Fruit fly (Drosophila melanogaster): ENCODE data around the gene RanGAP.

The RanGAP gene

DNA sequence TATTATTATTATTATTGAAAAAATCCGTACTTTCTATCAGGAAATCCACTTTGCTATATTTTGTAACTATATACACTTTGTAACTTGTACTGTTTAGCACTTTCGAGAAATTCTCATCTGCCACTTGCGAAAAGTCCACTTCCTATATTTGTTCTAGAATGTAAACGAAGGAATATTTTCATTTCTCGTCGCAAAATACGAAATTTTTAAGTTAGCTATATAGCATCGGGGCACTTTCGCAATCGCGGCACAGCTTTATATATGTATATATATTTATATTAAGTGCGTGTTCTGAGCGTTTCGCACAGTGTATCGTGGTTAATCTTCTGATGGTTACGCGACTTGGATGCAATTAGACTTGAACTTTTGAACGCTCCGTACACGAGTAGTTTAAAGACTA, at the start of gene RanGAP:
Gene RanGAP (plus strand): TSS at position 169 of the 400 bp plus-strand sequence.
- TF ChIP-seq CG17801 (GFP tag; optimal IDR thresholded peaks at IDR 0.05; ENCODE audit: partially characterized antibody), result no peak

DNA sequence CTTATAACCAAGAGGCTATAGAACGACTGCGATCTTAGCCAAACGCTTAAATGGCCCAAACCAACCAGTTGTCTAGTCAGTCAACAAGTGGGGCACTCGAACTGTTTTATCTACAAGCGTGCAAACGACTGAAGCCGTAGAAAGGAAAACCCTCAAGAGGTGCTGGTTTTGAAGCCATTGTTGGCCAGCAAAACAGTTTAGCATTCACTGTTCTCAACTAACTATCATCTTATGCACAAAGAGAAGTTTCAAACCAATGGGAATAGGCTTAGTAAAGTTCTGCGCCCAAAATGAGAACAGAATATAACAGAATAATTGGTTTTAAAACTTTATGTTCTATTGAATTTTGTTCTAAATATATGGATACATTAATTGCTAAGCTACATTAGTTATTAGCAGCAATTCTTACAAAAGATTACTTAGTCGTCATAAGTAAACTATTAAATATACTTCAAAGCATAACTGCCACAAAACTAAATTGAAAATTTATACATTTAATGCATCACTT, 48.0 kb upstream of the RanGAP start, which contains the start of gene CG31798:
Gene CG31798 (plus strand): TSS at position 458 of the 508 bp plus-strand sequence.
- no peak for TF ChIP-seq CG17801 (GFP tag; optimal IDR thresholded peaks at IDR 0.05; ENCODE audit: partially characterized antibody)

DNA sequence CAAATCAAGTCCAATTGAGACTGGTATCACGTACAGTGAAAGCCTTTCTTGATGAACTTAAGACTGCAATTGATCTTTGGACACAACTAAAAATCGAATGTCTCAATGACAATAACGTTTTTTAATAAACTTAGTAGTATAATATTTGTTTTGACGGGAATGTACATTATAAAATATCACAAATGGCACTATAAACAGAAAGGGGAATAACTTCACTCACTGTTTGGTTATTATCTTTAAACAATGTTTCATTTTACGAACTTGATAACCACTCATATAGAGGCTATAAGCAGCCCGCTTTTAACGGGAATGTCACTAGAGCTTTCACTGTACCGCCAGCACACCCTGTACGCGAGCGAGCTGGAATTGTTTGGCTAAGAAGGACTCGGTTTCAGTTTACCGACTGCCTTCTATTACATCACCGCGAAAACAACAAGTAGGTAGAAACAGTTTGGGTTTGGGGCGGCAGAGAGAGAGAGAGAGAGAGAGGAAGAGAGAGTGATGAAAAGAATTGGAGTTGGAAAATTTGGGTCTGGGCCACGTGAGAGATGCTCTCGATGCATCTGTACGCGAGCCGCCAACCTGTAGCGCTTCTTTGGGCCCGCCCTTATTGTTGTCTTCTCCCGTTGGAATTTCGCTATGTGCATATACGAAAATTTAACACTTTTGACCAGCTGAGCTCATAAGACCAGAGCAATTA, 44.0 kb upstream of the RanGAP start:
- no peak for TF ChIP-seq CG17801 (GFP tag; optimal IDR thresholded peaks at IDR 0.05; ENCODE audit: partially characterized antibody)

DNA sequence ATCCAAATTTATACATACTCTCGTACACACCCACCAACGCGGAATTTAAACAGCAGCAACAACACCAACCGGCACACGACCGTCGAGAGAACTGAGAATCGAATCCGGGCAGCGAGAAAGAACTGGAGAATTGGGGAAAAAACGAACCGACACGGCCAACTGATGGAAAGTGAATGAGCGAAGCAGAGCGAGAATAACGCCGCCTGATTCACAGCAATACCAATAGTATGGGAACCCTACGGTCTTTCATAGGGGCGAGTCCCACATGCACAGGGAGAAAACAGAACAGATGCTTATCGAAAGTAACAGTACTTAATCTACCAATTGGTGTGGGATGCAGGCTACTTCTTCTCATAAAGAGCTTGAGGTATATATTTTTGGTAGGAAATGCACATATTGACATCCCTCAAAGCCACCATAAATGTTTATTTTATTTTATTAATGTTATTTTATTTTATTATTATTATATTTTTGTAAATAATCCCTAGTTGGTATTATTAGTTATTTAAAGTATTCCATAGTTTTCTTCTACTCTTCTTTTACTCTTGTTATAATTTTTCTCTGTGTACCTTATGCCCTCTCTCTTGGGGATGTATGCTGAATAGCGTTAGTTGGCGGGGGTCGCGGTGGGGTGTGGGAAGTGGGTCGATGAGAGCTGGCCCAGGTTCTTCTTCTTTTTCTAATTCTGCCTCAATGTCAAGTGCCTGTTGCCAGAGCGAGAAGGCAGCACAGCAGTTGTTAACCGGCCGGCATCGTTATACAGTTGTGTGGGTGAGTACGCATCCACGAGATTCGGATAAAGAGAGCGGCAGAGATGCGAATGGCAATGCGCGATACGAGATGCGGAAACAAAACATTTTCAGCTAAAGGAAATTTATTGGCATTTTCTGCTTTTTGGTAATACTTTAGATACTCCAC, 43.2 kb upstream of the RanGAP start, which contains the start of gene CG17544:
Gene CG17544 (minus strand): TSS at position 177 of the 918 bp plus-strand sequence.
- no peak for TF ChIP-seq CG17801 (GFP tag; optimal IDR thresholded peaks at IDR 0.05; ENCODE audit: partially characterized antibody)

DNA sequence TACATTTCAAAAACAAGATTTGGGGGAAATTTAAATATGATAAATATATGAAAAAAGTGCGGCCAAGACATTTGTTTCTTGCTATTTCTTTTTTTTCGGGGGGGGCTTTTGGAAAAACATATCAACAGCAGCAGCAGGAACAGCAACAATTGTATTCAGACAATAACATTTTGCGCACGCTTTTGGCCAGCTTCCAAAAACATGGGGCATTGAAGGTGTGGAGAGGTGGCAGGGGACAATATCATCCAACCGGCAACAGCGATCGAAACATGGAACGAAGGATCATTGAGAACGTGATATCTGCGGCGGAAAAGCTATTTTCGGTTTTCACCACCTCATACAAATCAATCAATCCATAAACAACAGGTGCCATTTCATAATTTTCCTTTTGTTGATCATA, 39.8 kb upstream of the RanGAP start:
- TF ChIP-seq CG17801 (GFP tag; optimal IDR thresholded peaks at IDR 0.05; ENCODE audit: partially characterized antibody), result no peak

DNA sequence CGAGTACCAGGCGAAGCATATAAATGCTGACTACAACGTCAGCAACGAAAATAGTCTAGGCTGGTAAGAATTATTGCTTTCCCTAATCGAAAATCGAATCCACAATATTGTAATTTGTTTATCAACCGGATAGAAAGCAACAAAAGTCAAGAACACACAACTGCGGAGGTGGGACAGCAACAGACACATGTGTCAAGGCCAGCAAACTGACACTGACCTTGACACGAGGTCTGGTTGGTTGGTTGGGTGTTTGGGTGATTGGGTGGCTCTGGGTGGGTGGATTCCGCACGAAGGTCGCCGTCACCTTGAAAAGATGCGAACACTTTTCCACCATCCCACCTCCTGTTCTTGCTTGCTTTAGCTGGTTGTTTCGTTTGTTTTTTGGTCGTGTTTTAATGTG, 39.1 kb upstream of the RanGAP start:
- TF ChIP-seq CG17801 (GFP tag; optimal IDR thresholded peaks at IDR 0.05; ENCODE audit: partially characterized antibody), result no peak

DNA sequence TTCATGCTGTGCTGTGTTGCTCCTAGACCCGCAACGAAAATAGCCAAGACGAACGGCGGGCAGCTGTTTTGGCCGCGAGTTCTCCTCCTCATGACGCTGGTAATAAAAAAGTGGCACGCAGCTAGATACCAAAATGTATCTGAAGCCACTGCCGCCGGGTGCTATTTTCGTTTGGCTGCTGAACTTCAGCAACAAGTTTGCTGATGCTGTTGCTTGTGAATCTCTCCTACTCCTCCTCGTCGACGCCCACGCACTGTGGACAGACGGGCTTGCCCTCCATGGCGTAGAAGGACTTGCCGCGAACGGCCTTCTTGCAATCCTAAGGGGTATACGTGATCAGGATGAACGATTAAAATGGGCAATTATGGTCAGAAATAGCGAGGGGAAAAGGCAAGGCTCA, 38.4 kb upstream of the RanGAP start:
- TF ChIP-seq CG17801 (GFP tag; optimal IDR thresholded peaks at IDR 0.05; ENCODE audit: partially characterized antibody), result no peak

DNA sequence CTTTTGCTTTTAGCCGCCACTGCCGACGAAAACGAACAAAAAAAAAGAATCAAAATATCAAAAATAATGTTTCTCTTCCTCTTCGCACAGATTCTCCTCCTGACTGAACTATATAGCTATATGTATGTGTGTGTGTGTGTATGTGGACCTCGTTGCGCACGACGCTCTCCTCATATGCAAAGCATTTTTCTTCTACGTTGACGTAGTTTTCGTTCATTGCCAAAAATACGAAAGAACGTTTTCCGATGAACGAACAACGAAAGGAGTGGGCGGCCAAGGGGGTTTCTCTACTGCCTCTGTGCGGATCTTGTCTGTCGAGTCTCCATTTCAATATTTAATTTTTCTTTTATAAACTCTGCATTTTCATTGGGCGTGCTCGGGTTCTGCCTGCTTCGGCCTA, 37.0 kb upstream of the RanGAP start:
- no peak for TF ChIP-seq CG17801 (GFP tag; optimal IDR thresholded peaks at IDR 0.05; ENCODE audit: partially characterized antibody)

DNA sequence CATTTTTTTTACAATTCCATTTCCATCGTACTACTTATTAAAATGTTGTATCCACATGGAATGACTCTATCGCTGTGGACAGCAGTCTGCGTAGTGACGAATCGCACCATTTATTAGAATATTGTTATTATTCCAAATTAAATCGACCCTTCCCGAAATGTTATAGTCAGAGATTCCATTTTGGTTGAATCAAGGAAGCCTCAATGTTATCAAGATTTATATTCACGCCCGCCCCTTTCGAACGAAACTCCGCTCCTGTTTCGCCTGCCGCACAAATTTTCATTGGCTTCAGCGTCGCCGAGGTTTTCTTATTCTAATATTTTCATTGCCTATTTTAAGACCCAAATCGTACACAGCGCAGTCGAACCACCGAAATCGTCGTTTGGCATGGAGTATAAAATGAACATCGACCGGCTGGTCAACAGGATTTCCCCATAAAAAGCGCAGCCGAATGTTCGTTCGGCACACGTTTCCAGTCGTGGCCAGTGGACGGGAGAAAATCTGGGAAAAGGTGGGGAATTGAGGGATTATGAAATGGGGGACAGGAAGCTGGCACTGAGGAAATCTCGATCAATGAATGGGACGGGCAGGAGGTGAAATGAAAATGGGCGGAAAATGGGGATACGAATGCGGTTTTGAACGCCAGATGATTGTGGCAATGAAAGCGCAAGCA, 35.9 kb upstream of the RanGAP start:
- no peak for TF ChIP-seq CG17801 (GFP tag; optimal IDR thresholded peaks at IDR 0.05; ENCODE audit: partially characterized antibody)

DNA sequence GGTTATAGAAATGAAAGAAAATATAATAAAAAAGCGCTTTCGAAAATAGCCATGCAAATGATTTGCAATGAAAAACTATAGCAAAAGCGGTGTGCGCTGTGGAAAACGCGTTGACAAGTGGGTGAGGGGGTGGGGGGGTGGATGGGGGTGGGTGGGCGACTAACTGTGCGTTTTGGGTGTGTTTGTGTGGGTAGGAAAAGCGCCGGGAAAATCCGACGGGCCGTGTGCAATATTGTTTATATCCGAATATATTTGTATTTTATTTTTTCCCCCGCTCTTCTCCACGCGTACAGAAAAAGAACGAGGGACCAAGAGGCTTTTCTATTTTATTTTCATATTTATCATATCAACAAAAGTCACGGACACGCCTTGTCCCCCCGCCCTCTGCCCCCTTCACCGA, 35.3 kb upstream of the RanGAP start:
- no peak for TF ChIP-seq CG17801 (GFP tag; optimal IDR thresholded peaks at IDR 0.05; ENCODE audit: partially characterized antibody)

DNA sequence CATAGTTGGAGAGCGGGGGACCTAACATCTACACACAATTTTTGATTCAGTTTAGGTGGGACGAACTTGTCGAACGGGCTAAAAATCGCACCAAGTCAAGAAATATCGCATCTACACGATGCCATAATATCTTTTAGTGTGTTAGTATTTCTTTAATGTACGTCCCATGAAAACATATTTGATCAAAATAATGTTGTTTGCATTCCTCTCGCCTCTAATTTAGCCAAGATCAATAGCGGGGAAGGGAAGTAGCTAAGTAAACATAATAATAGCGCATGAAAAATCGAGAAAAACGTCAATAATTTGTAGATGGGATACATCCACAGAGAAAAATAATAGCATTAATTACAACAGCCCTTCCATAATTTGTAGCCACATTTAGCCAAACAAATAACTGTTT, 29.8 kb upstream of the RanGAP start:
- no peak for TF ChIP-seq CG17801 (GFP tag; optimal IDR thresholded peaks at IDR 0.05; ENCODE audit: partially characterized antibody)

DNA sequence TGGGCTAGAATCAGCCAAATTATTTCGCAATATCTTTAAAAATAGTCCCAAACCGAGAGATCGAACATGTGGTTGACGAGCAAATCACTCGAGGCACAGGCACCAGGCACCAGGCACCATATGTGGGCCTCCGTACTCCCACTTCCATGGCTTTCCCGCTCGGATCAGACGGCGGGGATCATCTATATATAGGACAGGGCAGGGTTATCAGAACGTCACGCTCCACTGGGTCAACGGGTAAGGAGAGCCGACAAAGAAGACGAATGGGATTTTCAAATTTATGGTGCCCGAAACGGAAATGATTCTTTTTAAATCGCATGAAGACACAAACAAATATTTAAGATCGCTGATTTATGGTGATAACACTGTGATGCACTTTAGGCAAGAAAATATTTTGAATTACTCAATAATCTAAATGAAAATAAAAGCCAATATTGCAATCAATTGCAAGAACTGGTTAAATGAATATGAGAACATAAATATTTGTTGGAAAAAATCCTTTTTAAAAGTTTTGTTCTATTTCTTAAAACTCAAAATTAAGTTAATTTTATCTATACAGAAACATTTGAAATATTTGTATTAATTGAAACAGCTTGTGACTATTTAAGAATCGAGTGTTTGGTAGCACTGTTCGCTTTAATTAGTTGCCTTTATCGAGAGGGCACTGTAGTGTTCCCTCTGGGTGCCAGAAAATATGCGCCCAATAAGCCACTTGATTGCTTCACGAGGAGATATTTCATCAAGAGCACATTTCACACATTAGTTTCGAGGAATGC, 28.5 kb upstream of the RanGAP start:
- no peak for TF ChIP-seq CG17801 (GFP tag; optimal IDR thresholded peaks at IDR 0.05; ENCODE audit: partially characterized antibody)

DNA sequence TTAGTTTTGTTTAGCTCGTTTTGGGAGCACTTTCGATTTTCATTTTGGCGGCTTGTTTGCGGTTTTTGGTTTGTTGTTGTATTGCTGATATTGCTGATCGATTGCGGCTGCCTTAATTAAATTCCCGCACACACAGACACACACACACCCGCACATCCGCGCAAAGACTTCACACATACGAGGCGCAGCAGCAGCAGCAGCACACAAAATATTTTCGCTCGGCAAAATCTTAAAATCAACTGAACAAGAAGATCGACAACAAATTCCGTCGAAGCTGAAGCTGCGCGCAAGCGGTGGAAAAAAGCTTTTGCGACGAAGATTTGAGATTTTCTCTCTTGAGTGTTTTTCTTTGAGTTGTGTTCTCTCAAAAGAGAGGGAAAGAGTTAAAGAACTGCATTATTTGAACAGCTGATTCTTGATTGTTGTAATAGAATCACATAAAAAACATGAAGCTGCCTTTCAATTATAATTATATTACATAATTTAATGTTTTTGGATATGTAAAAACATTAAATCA, 27.5 kb upstream of the RanGAP start:
- no peak for TF ChIP-seq CG17801 (GFP tag; optimal IDR thresholded peaks at IDR 0.05; ENCODE audit: partially characterized antibody)

DNA sequence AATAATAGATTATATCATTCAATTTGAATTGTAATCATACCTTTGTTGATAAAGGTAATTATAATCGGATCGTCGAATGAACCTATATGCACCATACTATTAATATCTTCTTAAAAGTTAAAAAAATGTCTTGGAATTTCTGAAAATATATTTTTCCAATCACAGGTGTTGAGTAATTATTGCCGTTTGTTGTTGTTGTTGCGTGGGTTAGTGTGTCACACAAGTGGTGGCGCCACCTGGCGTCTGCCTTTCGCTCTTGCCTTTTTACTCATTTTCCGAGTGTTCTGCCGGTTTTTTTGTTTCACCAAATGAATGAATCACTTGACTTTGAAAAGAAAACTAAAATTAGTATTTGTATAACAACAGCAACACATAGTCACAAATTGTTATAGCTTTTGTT, 26.6 kb upstream of the RanGAP start:
- TF ChIP-seq CG17801 (GFP tag; optimal IDR thresholded peaks at IDR 0.05; ENCODE audit: partially characterized antibody), result no peak
